Worm (Caenorhabditis elegans) whole organism, early embryonic: Measurements from ENCODE around the gene C06B3.1.

ENCODE experiments used
- ama-1 ChIP-seq: fragments of 150-350 bp; optimal IDR thresholded peaks from 2 replicates; lab custom pipeline; 2014
- ets-7 ChIP-seq: sonication (generic microtip); optimal IDR thresholded peaks from 2 replicates; lab custom pipeline; 2016; ENCODE audit warnings: missing genotype, missing genetic modification characterization, missing compliant biosample characterization

DNA sequence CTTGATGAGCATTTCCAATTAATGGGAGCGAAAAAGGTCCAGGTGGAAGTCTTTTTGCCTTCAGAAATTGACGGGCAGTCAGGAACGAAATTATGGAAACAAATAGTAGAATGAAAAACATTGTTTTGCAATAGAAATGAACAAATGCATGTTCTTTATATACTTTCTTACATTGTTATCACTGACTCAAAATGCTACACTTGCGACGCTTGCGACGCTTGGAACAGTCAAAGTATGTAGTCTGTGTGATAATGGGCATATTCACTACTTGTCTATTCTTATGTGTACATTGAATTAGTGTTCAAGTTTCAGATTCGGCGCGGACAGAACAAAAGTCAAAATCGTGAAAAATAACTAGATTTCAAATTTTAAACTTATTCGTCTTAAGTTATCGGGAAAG, 4.2 kb upstream of the C06B3.1 start, which contains the start of gene cyp-35C1:
- TF ChIP-seq ama-1 (no peak), ets-7 (no peak)
